Fruit fly (Drosophila melanogaster): Measurements from ENCODE around the gene CG33290.

DNA sequence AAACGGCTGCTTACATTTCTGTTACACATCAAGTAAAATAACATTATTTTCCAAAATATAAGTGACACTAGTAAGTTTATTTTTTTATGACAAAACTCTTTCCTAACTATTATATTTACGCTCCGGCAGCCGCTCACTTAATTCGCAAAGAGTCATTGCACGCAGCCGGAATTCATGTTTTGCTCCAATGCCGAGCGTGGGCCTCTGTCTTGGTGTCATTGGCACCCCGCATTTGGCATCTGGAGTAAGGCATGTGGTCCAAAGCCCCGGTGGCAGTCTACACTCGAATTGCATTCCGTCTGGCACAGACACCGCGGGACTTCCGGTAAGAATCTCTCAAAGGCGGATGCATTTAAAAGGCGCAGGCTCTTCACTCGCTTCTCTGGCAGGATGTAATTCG, 33.5 kb upstream of the CG33290 start:
- TF ChIP-seq ERR (GFP tag; optimal IDR thresholded peaks at IDR 0.05): no peak
- no peak for TF ChIP-seq sqz (GFP tag; optimal IDR thresholded peaks at IDR 0.05)
- TF ChIP-seq klu (GFP tag; IDR thresholded peaks at IDR 0.05): no peak
- TF ChIP-seq BtbVII (GFP tag; optimal IDR thresholded peaks at IDR 0.05): no peak
- TF ChIP-seq tll (GFP tag; optimal IDR thresholded peaks at IDR 0.05): no peak
- TF ChIP-seq Stat92E (GFP tag; optimal IDR thresholded peaks at IDR 0.05): no peak
- no peak for TF ChIP-seq sisA (GFP tag; IDR thresholded peaks at IDR 0.05)
- TF ChIP-seq insv (GFP tag; optimal IDR thresholded peaks at IDR 0.05): no peak
- TF ChIP-seq Neu2 (GFP tag; optimal IDR thresholded peaks at IDR 0.05; ENCODE audit: borderline replicate concordance): no peak
- TF ChIP-seq CG31441 (GFP tag; IDR thresholded peaks at IDR 0.05): no peak

Data from whole organism, embryonic.